Fruit fly (Drosophila melanogaster) whole organism, embryonic: ENCODE results near the gene CG11560.

Experiments
- CG12744 ChIP-seq: fragments of 200-800 bp; sonication (Bioruptor generic); optimal IDR thresholded peaks from 2 replicates; lab custom pipeline; 2016; ENCODE audit warnings: missing biosample characterization, missing genetic modification characterization
- CG14965 ChIP-seq: fragments of 200-800 bp; sonication (Bioruptor generic); optimal IDR thresholded peaks from 2 replicates; lab custom pipeline; 2016; ENCODE audit warnings: missing biosample characterization, missing genetic modification characterization, borderline replicate concordance
- CG18599 ChIP-seq: fragments of 200-800 bp; sonication (Bioruptor generic); optimal IDR thresholded peaks from 3 replicates; lab custom pipeline; 2017; ENCODE audit warnings: missing biosample characterization, missing genetic modification characterization, mild to moderate bottlenecking, moderate library complexity, missing genetic modification reagents
- CG32532 ChIP-seq: fragments of 200-800 bp; sonication (Bioruptor generic); IDR thresholded peaks from 2 replicates; pipeline ENCODE4 v1.3.6; 2022; ENCODE audit warnings: missing biosample characterization, missing genetic modification characterization
- CkIIα-i1 ChIP-seq: fragments of 200-800 bp; sonication (Bioruptor generic); IDR thresholded peaks from 2 replicates; pipeline ENCODE4 v1.3.6; 2022; ENCODE audit warnings: missing biosample characterization, missing genetic modification characterization
- Dfd ChIP-seq, 2 experiments: fragments of >200 bp; optimal IDR thresholded peaks; 2 replicates each; lab custom pipeline; 2017; ENCODE audit warnings: missing biosample characterization in 2 of 2, missing genetic modification characterization in 2 of 2
- Ets97D ChIP-seq: fragments of 200-800 bp; sonication (Bioruptor generic); optimal IDR thresholded peaks from 3 replicates; lab custom pipeline; 2016; ENCODE audit warnings: missing biosample characterization, missing genetic modification characterization
- HmgZ ChIP-seq: fragments of 200-800 bp; sonication (Bioruptor generic); optimal IDR thresholded peaks from 2 replicates; lab custom pipeline; 2018; ENCODE audit warnings: missing biosample characterization, mild to moderate bottlenecking, missing genetic modification characterization
- Hr39 ChIP-seq: fragments of >200 bp; optimal IDR thresholded peaks from 2 replicates; lab custom pipeline; 2017
- MTF-1 ChIP-seq: fragments of 200-800 bp; sonication (Bioruptor generic); optimal IDR thresholded peaks from 2 replicates; lab custom pipeline; 2018; ENCODE audit warnings: missing biosample characterization, mild to moderate bottlenecking, missing genetic modification characterization, borderline replicate concordance
- ash1 ChIP-seq: fragments of 200-800 bp; sonication (Bioruptor generic); optimal IDR thresholded peaks from 2 replicates; lab custom pipeline; 2018; ENCODE audit warnings: missing biosample characterization, mild to moderate bottlenecking, missing genetic modification characterization
- br ChIP-seq: fragments of >200 bp; optimal IDR thresholded peaks from 2 replicates; lab custom pipeline; 2017
- crp ChIP-seq, 2 experiments: fragments of 200-800 bp; sonication (Bioruptor generic); optimal IDR thresholded peaks; 2 replicates in 1 of 2; 3 replicates in 1 of 2; lab custom pipeline; 2017; ENCODE audit warnings: missing biosample characterization in 2 of 2, missing genetic modification characterization in 2 of 2, mild to moderate bottlenecking in 1 of 2, moderate library complexity in 1 of 2

- no peak for TF ChIP-seq br (lab: Kevin White, UChicago)
- TF ChIP-seq ash1 = no peak
- TF ChIP-seq CG12744 = no peak
- TF ChIP-seq CkIIα-i1 (GFP tag; lab: Robert Waterston, UW) = no peak
- TF ChIP-seq crp (GFP tag; optimal IDR thresholded peaks at IDR 0.05; lab: Kevin White, UChicago) = no peak
- TF ChIP-seq CG18599 (GFP tag; lab: Kevin White, UChicago) = no peak
- TF ChIP-seq CG14965 (GFP tag; lab: Kevin White, UChicago) = no peak
- TF ChIP-seq HmgZ (tag; lab: Kevin White, UChicago) = no peak
- TF ChIP-seq Dfd (GFP tag; optimal IDR thresholded peaks at IDR 0.05; lab: Kevin White, UChicago) = no peak
- TF ChIP-seq Hr39 (lab: Kevin White, UChicago) = no peak
- TF ChIP-seq CG32532 = no peak
- no peak for TF ChIP-seq MTF-1 (GFP tag; lab: Kevin White, UChicago)
- TF ChIP-seq Ets97D (GFP tag; lab: Kevin White, UChicago) = no peak
Observed at dm6 chr3L:12129111-12129510, 9.3 kb downstream of the CG11560 start, which contains the start of gene Lsp2.
